ENCODE assay signal across 2 worm cellular contexts in genomic region chrV:13790557-13790956, ce11.
TF ChIP-seq lines count a peak whose summit lies in the region.

No protein-coding gene starts in this region.

TF ChIP-seq in whole organism, L1 larva, 84 proteins besides CTCF, POLR2A, EP300 and RAD21 (continued from another document):
- TF ChIP-seq tbx-2 (tag; optimal IDR thresholded peaks at IDR 0.05; lab: Kevin White, UChicago): peak; percentile 20
- peak; percentile 91 for TF ChIP-seq grh-1 (GFP tag; IDR thresholded peaks at IDR 0.05; lab: Robert Waterston, UW)
- TF ChIP-seq ztf-11 (tag; optimal IDR thresholded peaks at IDR 0.05; lab: Kevin White, UChicago): peak in 1 of 2 experiments; percentile 25
- TF ChIP-seq nhr-47 (tag; optimal IDR thresholded peaks at IDR 0.05; lab: Kevin White, UChicago): no peak
- TF ChIP-seq unc-86 (tag; optimal IDR thresholded peaks at IDR 0.05; lab: Kevin White, UChicago): peak; percentile 4
- TF ChIP-seq unc-130 (tag; optimal IDR thresholded peaks at IDR 0.05; lab: Kevin White, UChicago): peak; percentile 31
- no peak for TF ChIP-seq sup-37 (GFP tag; optimal IDR thresholded peaks at IDR 0.05; lab: Kevin White, UChicago)
- peak; percentile 54 for TF ChIP-seq blmp-1 (tag; optimal IDR thresholded peaks at IDR 0.05; lab: Kevin White, UChicago)
- TF ChIP-seq hlh-17 (GFP tag; optimal IDR thresholded peaks at IDR 0.05; lab: Kevin White, UChicago; ENCODE audit: borderline replicate concordance): no peak
- no peak for TF ChIP-seq aly-2 (tag; optimal IDR thresholded peaks at IDR 0.05; lab: Kevin White, UChicago)
- TF ChIP-seq lin-14 (GFP tag; optimal IDR thresholded peaks at IDR 0.05; lab: Kevin White, UChicago): peak; percentile 82
- no peak for TF ChIP-seq isw-1 (GFP tag; IDR thresholded peaks at IDR 0.05; lab: Robert Waterston, UW)
- TF ChIP-seq lin-35 (GFP tag; optimal IDR thresholded peaks at IDR 0.05; lab: Kevin White, UChicago): peak in 1 of 2 experiments; percentile 57
- TF ChIP-seq ces-1 (GFP tag; optimal IDR thresholded peaks at IDR 0.05; lab: Kevin White, UChicago): no peak
- no peak for TF ChIP-seq unc-98 (GFP tag; IDR thresholded peaks at IDR 0.05; lab: Robert Waterston, UW)
- TF ChIP-seq snu-23 (GFP tag; optimal IDR thresholded peaks at IDR 0.05; lab: Kevin White, UChicago): peak; percentile 75
- TF ChIP-seq tlp-1 (tag; optimal IDR thresholded peaks at IDR 0.05; lab: Kevin White, UChicago): no peak
- TF ChIP-seq nhr-85 (tag; lab: Kevin White, UChicago): peak; percentile 93
TF ChIP-seq in whole organism, L1 larva: peak in this region for 19.

TF ChIP-seq in whole organism, L2 larva, 48 proteins besides CTCF, POLR2A, EP300 and RAD21 (continued from another document):
- peak; percentile 88 for TF ChIP-seq nhr-25 (tag; optimal IDR thresholded peaks at IDR 0.05; lab: Kevin White, UChicago)
- peak; percentile 18 for TF ChIP-seq sem-4 (tag; optimal IDR thresholded peaks at IDR 0.05; lab: Kevin White, UChicago)
- TF ChIP-seq mbf-1 (tag; optimal IDR thresholded peaks at IDR 0.05; lab: Kevin White, UChicago): no peak
- TF ChIP-seq skn-1 (tag; optimal IDR thresholded peaks at IDR 0.05; lab: Kevin White, UChicago): no peak
TF ChIP-seq in whole organism, L2 larva: peak in this region for 8.
